Fruit fly (Drosophila melanogaster) whole organism, wandering third instar larva: Measurements from ENCODE around the gene galla-2.

Experiments used
- Abd-B ChIP-seq: fragments of >200 bp; optimal IDR thresholded peaks from 2 replicates; lab custom pipeline; 2017; ENCODE audit warnings: missing biosample characterization, missing genetic modification characterization
- CG32264 ChIP-seq: fragments of 200-800 bp; sonication (Bioruptor generic); optimal IDR thresholded peaks from 2 replicates; lab custom pipeline; 2016; ENCODE audit warnings: missing biosample characterization, missing genetic modification characterization
- CG9705 ChIP-seq: fragments of 200-800 bp; sonication (Bioruptor generic); optimal IDR thresholded peaks from 2 replicates; lab custom pipeline; 2018; ENCODE audit warnings: missing biosample characterization, mild to moderate bottlenecking, missing genetic modification characterization
- CrebA ChIP-seq: fragments of 200-800 bp; sonication (Bioruptor generic); optimal IDR thresholded peaks from 2 replicates; lab custom pipeline; 2016; ENCODE audit warnings: missing biosample characterization, mild to moderate bottlenecking, missing genetic modification characterization, borderline replicate concordance
- Dfd ChIP-seq: fragments of >200 bp; optimal IDR thresholded peaks from 2 replicates; lab custom pipeline; 2017; ENCODE audit warnings: missing biosample characterization, missing genetic modification characterization
- Dif ChIP-seq: fragments of 200-275, 200-300 bp; sonication (Bioruptor generic); optimal IDR thresholded peaks from 2 replicates; lab custom pipeline; 2018; ENCODE audit warnings: missing biosample characterization, missing genetic modification characterization; ENCODE audit not compliant: partially characterized antibody
- GATAd ChIP-seq: sonication (Bioruptor generic); optimal IDR thresholded peaks from 2 replicates; lab custom pipeline; 2016; ENCODE audit warnings: missing biosample characterization, missing genetic modification characterization
- HLH106 ChIP-seq: fragments of 200-800 bp; optimal IDR thresholded peaks from 3 replicates; lab custom pipeline; 2019; ENCODE audit warnings: missing biosample characterization, mild to moderate bottlenecking, missing genetic modification characterization, moderate library complexity
- Hnf4 ChIP-seq: fragments of 200-800 bp; sonication (Bioruptor generic); optimal IDR thresholded peaks from 2 replicates; lab custom pipeline; 2016; ENCODE audit warnings: missing biosample characterization, mild to moderate bottlenecking, missing genetic modification characterization
- Hr78 ChIP-seq: fragments of >200 bp; optimal IDR thresholded peaks from 2 replicates; lab custom pipeline; 2017; ENCODE audit warnings: missing biosample characterization, missing genetic modification characterization
- Hr83 ChIP-seq: fragments of 200-300 bp; sonication (Bioruptor generic); optimal IDR thresholded peaks from 2 replicates; lab custom pipeline; 2016; ENCODE audit warnings: missing biosample characterization, mild to moderate bottlenecking, missing genetic modification characterization, moderate library complexity; ENCODE audit not compliant: poor library complexity, severe bottlenecking
- Jra ChIP-seq: sonication (Bioruptor generic); optimal IDR thresholded peaks from 2 replicates; lab custom pipeline; 2016; ENCODE audit warnings: missing biosample characterization, missing genetic modification characterization
- Mio ChIP-seq: sonication (Bioruptor generic); optimal IDR thresholded peaks from 2 replicates; lab custom pipeline; 2016; ENCODE audit warnings: missing biosample characterization, missing genetic modification characterization
- Myc ChIP-seq: fragments of >200 bp; optimal IDR thresholded peaks from 2 replicates; lab custom pipeline; 2017
- N ChIP-seq: fragments of >200 bp; optimal IDR thresholded peaks from 2 replicates; lab custom pipeline; 2018; ENCODE audit warnings: missing biosample characterization, missing external identifiers, missing genetic modification characterization
- OdsH ChIP-seq: fragments of 200-800 bp; sonication (Bioruptor generic); optimal IDR thresholded peaks from 2 replicates; lab custom pipeline; 2016; ENCODE audit warnings: missing biosample characterization, mild to moderate bottlenecking, missing genetic modification characterization
- Rel ChIP-seq, 2 experiments: fragments of 200-800 bp; sonication (Bioruptor generic) in 1 of 2; optimal IDR thresholded peaks; 2 replicates in 1 of 2; 3 replicates in 1 of 2; lab custom pipeline; 2016 to 2019; ENCODE audit warnings: mild to moderate bottlenecking in 2 of 2, missing biosample characterization in 2 of 2, missing genetic modification characterization in 2 of 2, moderate library complexity in 1 of 2
- Sp1 ChIP-seq: fragments of 200-800 bp; sonication (Bioruptor generic); optimal IDR thresholded peaks from 3 replicates; lab custom pipeline; 2019; ENCODE audit warnings: missing biosample characterization, mild to moderate bottlenecking, missing genetic modification characterization, moderate library complexity
- Vsx2 ChIP-seq: fragments of 200-300, 225-300 bp; sonication (Bioruptor generic); optimal IDR thresholded peaks from 2 replicates; lab custom pipeline; 2018; ENCODE audit warnings: missing biosample characterization, missing genetic modification characterization; ENCODE audit not compliant: partially characterized antibody
- br ChIP-seq: fragments of 200-800 bp; sonication (Bioruptor generic); optimal IDR thresholded peaks from 2 replicates; lab custom pipeline; 2016; ENCODE audit warnings: missing biosample characterization, missing genetic modification characterization
- brk ChIP-seq: fragments of 200-800 bp; sonication (Bioruptor generic); optimal IDR thresholded peaks from 2 replicates; lab custom pipeline; 2016; ENCODE audit warnings: missing biosample characterization, mild to moderate bottlenecking, missing genetic modification characterization
- dl ChIP-seq, 2 experiments: fragments of 175-275, 200-275 bp in 1 of 2; fragments of 200-275 bp in 1 of 2; sonication (Bioruptor generic); optimal IDR thresholded peaks; lab custom pipeline; 2018; ENCODE audit warnings: mild to moderate bottlenecking in 2 of 2, missing biosample characterization in 2 of 2, missing genetic modification characterization in 2 of 2, moderate library complexity in 2 of 2; ENCODE audit not compliant: partially characterized antibody in 2 of 2, insufficient read depth in 1 of 2
- dmrt93B ChIP-seq: fragments of 200-800 bp; sonication (Bioruptor generic); optimal IDR thresholded peaks from 2 replicates; lab custom pipeline; 2018; ENCODE audit warnings: missing biosample characterization, mild to moderate bottlenecking, missing genetic modification characterization
- dsf ChIP-seq: sonication (Bioruptor generic); optimal IDR thresholded peaks from 2 replicates; lab custom pipeline; 2016; ENCODE audit warnings: missing biosample characterization, missing genetic modification characterization, borderline replicate concordance
- ey ChIP-seq: fragments of 200-800 bp; sonication (Bioruptor generic); optimal IDR thresholded peaks from 2 replicates; lab custom pipeline; 2016; ENCODE audit warnings: missing biosample characterization, missing genetic modification characterization
- foxo ChIP-seq, 2 experiments: fragments of 200-800 bp; sonication (Bioruptor generic); optimal IDR thresholded peaks; 2 replicates in 1 of 2; 3 replicates in 1 of 2; lab custom pipeline; 2016 to 2017; ENCODE audit warnings: missing biosample characterization in 2 of 2, missing genetic modification characterization in 2 of 2
- fru ChIP-seq: fragments of 200-800 bp; sonication (Bioruptor generic); optimal IDR thresholded peaks from 3 replicates; lab custom pipeline; 2016; ENCODE audit warnings: missing biosample characterization, mild to moderate bottlenecking, missing genetic modification characterization
- h ChIP-seq: fragments of 200-800 bp; sonication (Bioruptor generic); optimal IDR thresholded peaks from 3 replicates; lab custom pipeline; 2016; ENCODE audit warnings: missing biosample characterization, mild to moderate bottlenecking, missing genetic modification characterization
- jim ChIP-seq: fragments of 175-275, 200-325 bp; sonication (Bioruptor generic); optimal IDR thresholded peaks from 2 replicates; lab custom pipeline; 2016; ENCODE audit warnings: missing biosample characterization, mild to moderate bottlenecking, missing genetic modification characterization
- lola ChIP-seq: fragments of >200 bp; optimal IDR thresholded peaks from 2 replicates; lab custom pipeline; 2017; ENCODE audit warnings: missing biosample characterization, missing genetic modification characterization
- pan ChIP-seq: fragments of >200 bp; optimal IDR thresholded peaks from 2 replicates; lab custom pipeline; 2017
- psq ChIP-seq: fragments of 200-800 bp; sonication (Bioruptor generic); optimal IDR thresholded peaks from 3 replicates; lab custom pipeline; 2017; ENCODE audit warnings: missing biosample characterization, mild to moderate bottlenecking, missing genetic modification characterization, moderate library complexity
- rgr ChIP-seq: fragments of 200-800 bp; sonication (Bioruptor generic); optimal IDR thresholded peaks from 3 replicates; lab custom pipeline; 2016; ENCODE audit warnings: missing biosample characterization, mild to moderate bottlenecking, missing genetic modification characterization
- sage ChIP-seq: fragments of 200-800 bp; sonication (Bioruptor generic); optimal IDR thresholded peaks from 2 replicates; lab custom pipeline; 2016; ENCODE audit warnings: missing biosample characterization, mild to moderate bottlenecking, missing genetic modification characterization
- sv ChIP-seq: fragments of 200-800 bp; sonication (Bioruptor generic); optimal IDR thresholded peaks from 3 replicates; lab custom pipeline; 2016; ENCODE audit warnings: missing biosample characterization, missing genetic modification characterization
- tai ChIP-seq: sonication (Bioruptor generic); optimal IDR thresholded peaks from 2 replicates; lab custom pipeline; 2016; ENCODE audit warnings: missing biosample characterization, missing genetic modification characterization
- usp ChIP-seq: fragments of >200 bp; optimal IDR thresholded peaks from 2 replicates; lab custom pipeline; 2017; ENCODE audit warnings: missing biosample characterization, missing genetic modification characterization
- woc ChIP-seq: sonication (Bioruptor generic); optimal IDR thresholded peaks from 2 replicates; lab custom pipeline; 2016; ENCODE audit warnings: missing biosample characterization, mild to moderate bottlenecking, missing genetic modification characterization

The galla-2 gene

DNA sequence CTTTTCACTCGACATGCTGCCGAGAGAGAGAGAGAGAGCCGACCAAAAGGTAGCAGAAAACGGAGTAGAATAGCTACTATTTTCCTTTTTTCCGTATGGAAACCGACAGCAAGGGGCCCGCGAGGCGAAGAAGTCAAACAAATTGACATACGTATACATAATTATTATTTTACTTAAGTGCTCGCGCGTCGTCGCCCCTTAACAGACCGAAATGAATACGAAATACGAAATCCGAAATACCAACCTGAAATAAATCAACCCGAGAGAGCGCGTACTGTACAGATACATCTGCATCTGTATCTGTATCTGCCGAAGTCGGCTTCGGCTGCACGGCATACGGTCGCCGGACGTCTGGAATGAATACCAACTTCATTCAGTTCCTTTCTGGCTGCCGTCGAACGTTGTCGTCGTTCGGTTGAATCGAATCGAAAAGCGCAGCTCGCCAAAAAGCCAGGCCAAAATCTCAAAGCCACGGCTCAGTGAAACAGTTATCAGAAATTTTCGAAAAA, 25.1 kb upstream of the galla-2 start:
- TF ChIP-seq Rel (GFP tag; optimal IDR thresholded peaks at IDR 0.05; lab: Kevin White, UChicago) (no peak), Rel (tag; optimal IDR thresholded peaks at IDR 0.05; lab: Kevin White, UChicago) (peak; percentile 66), Myc (lab: Kevin White, UChicago) (no peak), fru (peak; percentile 79), HLH106 (tag; lab: Kevin White, UChicago) (peak; percentile 10), Mio (no peak), dsf (GFP tag; lab: Kevin White, UChicago) (no peak), OdsH (GFP tag; lab: Kevin White, UChicago) (no peak), foxo (GFP tag; optimal IDR thresholded peaks at IDR 0.05; lab: Kevin White, UChicago) (peak in 1 of 2 experiments; percentile 72), Abd-B (no peak), CG32264 (GFP tag; lab: Kevin White, UChicago) (peak; percentile 39), h (GFP tag; lab: Kevin White, UChicago) (peak; percentile 83), pan (lab: Kevin White, UChicago) (no peak), usp (GFP tag; lab: Kevin White, UChicago) (no peak), Hnf4 (GFP tag; lab: Kevin White, UChicago) (peak; percentile 68), Vsx2 (GFP tag; lab: Kevin White, UChicago) (peak; percentile 48), lola (GFP tag; lab: Kevin White, UChicago) (no peak), dl (GFP tag; optimal IDR thresholded peaks at IDR 0.05; lab: Kevin White, UChicago; ENCODE audit: insufficient read depth in 1 of 2, partially characterized antibody in 2 of 2) (peak; percentile 17 to 36), CG9705 (GFP tag; lab: Kevin White, UChicago) (no peak), N (GFP tag; lab: Kevin White, UChicago) (no peak), dmrt93B (no peak), CrebA (GFP tag; lab: Kevin White, UChicago) (peak; percentile 62), sv (GFP tag; lab: Kevin White, UChicago) (no peak), rgr (GFP tag; lab: Kevin White, UChicago) (peak; percentile 38), Hr78 (GFP tag; lab: Kevin White, UChicago) (no peak), brk (GFP tag; lab: Kevin White, UChicago) (peak; percentile 75), br (GFP tag; lab: Kevin White, UChicago) (peak; percentile 50), Dfd (GFP tag; lab: Kevin White, UChicago) (no peak), GATAd (GFP tag; lab: Kevin White, UChicago) (no peak), jim (GFP tag; lab: Kevin White, UChicago) (peak; percentile 75), Sp1 (GFP tag; lab: Kevin White, UChicago) (peak; percentile 32), Hr83 (GFP tag; lab: Kevin White, UChicago) (peak; percentile 89), sage (peak; percentile 68), ey (no peak), tai (GFP tag; lab: Kevin White, UChicago) (peak; percentile 64), Dif (GFP tag; lab: Kevin White, UChicago) (peak; percentile 69), Jra (GFP tag; lab: Kevin White, UChicago) (peak; percentile 49), woc (GFP tag; lab: Kevin White, UChicago) (no peak), psq (GFP tag; lab: Kevin White, UChicago) (peak; percentile 37)
- TF ChIP-seq, all 38 proteins: peak for 21

DNA sequence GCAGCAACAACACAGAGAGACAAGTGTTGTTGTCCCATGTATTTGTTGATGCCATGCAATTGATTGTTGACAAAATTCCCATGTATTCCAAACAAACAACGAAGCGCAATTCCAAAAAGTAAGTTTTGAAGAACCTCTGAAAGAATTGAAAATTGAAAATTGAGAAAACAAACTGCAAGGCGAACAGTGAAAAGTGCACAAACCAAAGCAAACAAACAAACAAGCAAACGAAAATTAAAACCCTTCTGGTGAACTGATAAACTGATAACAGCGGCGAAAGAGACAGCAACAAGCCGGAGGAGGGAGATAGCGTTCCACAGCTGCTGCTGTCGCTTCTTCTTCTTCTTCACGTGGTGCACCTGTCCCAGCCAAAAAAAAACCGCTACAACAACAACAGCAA, 24.1 kb upstream of the galla-2 start:
- TF ChIP-seq fru (no peak), jim (GFP tag; lab: Kevin White, UChicago) (no peak), GATAd (GFP tag; lab: Kevin White, UChicago) (peak; percentile 33), CG9705 (GFP tag; lab: Kevin White, UChicago) (no peak), HLH106 (tag; lab: Kevin White, UChicago) (no peak), Rel (GFP tag; optimal IDR thresholded peaks at IDR 0.05; lab: Kevin White, UChicago) (no peak), Rel (tag; optimal IDR thresholded peaks at IDR 0.05; lab: Kevin White, UChicago) (no peak)
